Worm (Caenorhabditis elegans) whole organism, young adult: ENCODE measurements around the gene xpc-1.
A peak's percentile ranks its signal among the peaks of the same experiment; 100 is the strongest.

Experiments
- C06A6.2 ChIP-seq: fragments of 200-800 bp; sonication (Bioruptor generic); conservative IDR thresholded peaks from 2 replicates; pipeline ENCODE4 v1.3.6; 2022; ENCODE audit warnings: missing genetic modification characterization, missing compliant biosample characterization
- D2030.7 ChIP-seq: fragments of 200-800 bp; sonication (Bioruptor generic); IDR thresholded peaks from 2 replicates; pipeline ENCODE4 v1.3.6; 2022; ENCODE audit warnings: missing genetic modification reagents, missing genetic modification characterization, missing compliant biosample characterization
- F10E7.11 ChIP-seq: sonication (generic microtip); optimal IDR thresholded peaks from 2 replicates; lab custom pipeline; 2017; ENCODE audit warnings: mild to moderate bottlenecking, missing genetic modification characterization, moderate library complexity, missing compliant biosample characterization
- F22D6.2 ChIP-seq: sonication (generic microtip); optimal IDR thresholded peaks from 2 replicates; lab custom pipeline; 2016; ENCODE audit warnings: mild to moderate bottlenecking, missing genetic modification characterization, missing compliant biosample characterization
- F23B12.7 ChIP-seq: sonication (generic microtip); optimal IDR thresholded peaks from 2 replicates; lab custom pipeline; 2017; ENCODE audit warnings: missing genetic modification characterization, mild to moderate bottlenecking, missing compliant biosample characterization, antibody characterized with exemption, moderate library complexity; ENCODE audit not compliant: insufficient read depth
- F55B11.4 ChIP-seq: sonication (generic microtip); optimal IDR thresholded peaks from 2 replicates; lab custom pipeline; 2016; ENCODE audit warnings: missing compliant biosample characterization, missing genetic modification characterization, borderline replicate concordance; ENCODE audit not compliant: insufficient read depth
- Y95B8A.8 ChIP-seq: fragments of 200-800 bp; sonication (Bioruptor generic); IDR thresholded peaks from 2 replicates; pipeline ENCODE4 v1.3.6; 2022; ENCODE audit warnings: missing genetic modification reagents, missing genetic modification characterization, missing compliant biosample characterization
- aptf-3 ChIP-seq: fragments of 200-800 bp; sonication (Bioruptor generic); IDR thresholded peaks from 2 replicates; pipeline ENCODE4 v1.3.6; 2022; ENCODE audit warnings: missing genetic modification characterization, missing compliant biosample characterization
- attf-3 ChIP-seq: fragments of 200-800 bp; sonication (Bioruptor generic); conservative IDR thresholded peaks from 2 replicates; pipeline ENCODE4 v1.3.6; 2022; ENCODE audit warnings: missing genetic modification reagents, missing genetic modification characterization, missing compliant biosample characterization
- attf-5 ChIP-seq: fragments of 200-800 bp; sonication (Bioruptor generic); optimal IDR thresholded peaks from 2 replicates; lab custom pipeline; 2018; ENCODE audit warnings: mild to moderate bottlenecking, missing genetic modification characterization, missing compliant biosample characterization
- attf-6 ChIP-seq: fragments of 200-800 bp; sonication (Bioruptor generic); IDR thresholded peaks from 2 replicates; pipeline ENCODE4 v1.3.6; 2022; ENCODE audit warnings: missing genetic modification reagents, missing genetic modification characterization, missing compliant biosample characterization
- bed-2 ChIP-seq: fragments of 200-800 bp; sonication (Bioruptor generic); IDR thresholded peaks from 2 replicates; pipeline ENCODE4 v1.3.6; 2022; ENCODE audit warnings: missing genetic modification reagents, missing genetic modification characterization, missing compliant biosample characterization
- cebp-1 ChIP-seq, 2 experiments: fragments of 200-800 bp in 1 of 2; sonication (Bioruptor generic) in 1 of 2; sonication (generic microtip) in 1 of 2; IDR thresholded peaks in 1 of 2; optimal IDR thresholded peaks in 1 of 2; 2 replicates each; pipeline versions ENCODE4 v1.3.6 to Lab custom; 2017 to 2022; ENCODE audit warnings: missing compliant biosample characterization in 2 of 2, missing genetic modification characterization in 2 of 2, mild to moderate bottlenecking in 1 of 2, missing genetic modification reagents in 1 of 2, moderate library complexity in 1 of 2
- ceh-100 ChIP-seq: fragments of 200-800 bp; sonication (Bioruptor generic); IDR thresholded peaks from 2 replicates; pipeline ENCODE4 v1.3.6; 2022; ENCODE audit warnings: missing genetic modification reagents, missing genetic modification characterization, missing compliant biosample characterization
- ceh-27 ChIP-seq: fragments of 200-800 bp; sonication (Bioruptor generic); optimal IDR thresholded peaks from 2 replicates; lab custom pipeline; 2018; ENCODE audit warnings: mild to moderate bottlenecking, missing genetic modification characterization, moderate library complexity, missing compliant biosample characterization
- ceh-40 ChIP-seq: fragments of 200-800 bp; sonication (Bioruptor generic); IDR thresholded peaks from 2 replicates; pipeline ENCODE4 v1.3.6; 2022; ENCODE audit warnings: missing genetic modification characterization, missing compliant biosample characterization
- ceh-58 ChIP-seq: fragments of 200-800 bp; sonication (Bioruptor generic); IDR thresholded peaks from 2 replicates; pipeline ENCODE4 v1.3.6; 2022; ENCODE audit warnings: missing genetic modification characterization, missing compliant biosample characterization
- ceh-91 ChIP-seq: fragments of 200-800 bp; sonication (Bioruptor generic); IDR thresholded peaks from 2 replicates; pipeline ENCODE4 v1.3.6; 2022; ENCODE audit warnings: missing genetic modification reagents, missing genetic modification characterization, missing compliant biosample characterization
- chd-7 ChIP-seq: sonication (generic microtip); optimal IDR thresholded peaks from 2 replicates; lab custom pipeline; 2016; ENCODE audit warnings: mild to moderate bottlenecking, missing genetic modification characterization, moderate library complexity, missing compliant biosample characterization
- die-1 ChIP-seq: sonication (generic microtip); optimal IDR thresholded peaks from 2 replicates; lab custom pipeline; 2016; ENCODE audit warnings: missing genotype, mild to moderate bottlenecking, missing genetic modification characterization, missing compliant biosample characterization
- efl-1 ChIP-seq: fragments of 150-350 bp; optimal IDR thresholded peaks from 2 replicates; lab custom pipeline; 2014; ENCODE audit warnings: missing biosample characterization, missing genetic modification reagents, missing genetic modification characterization
- ekl-4 ChIP-seq: fragments of 200-800 bp; sonication (Bioruptor generic); IDR thresholded peaks from 2 replicates; pipeline ENCODE4 v1.3.6; 2022; ENCODE audit warnings: missing genetic modification reagents, missing genetic modification characterization, missing compliant biosample characterization
- lin-26 ChIP-seq: fragments of 200-800 bp; sonication (Bioruptor generic); IDR thresholded peaks from 2 replicates; pipeline ENCODE4 v1.3.6; 2022; ENCODE audit warnings: missing genetic modification reagents, missing genetic modification characterization, missing compliant biosample characterization
- madf-6 ChIP-seq: fragments of 200-800 bp; sonication (Bioruptor generic); IDR thresholded peaks from 2 replicates; pipeline ENCODE4 v1.3.6; 2022; ENCODE audit warnings: missing genetic modification reagents, missing genetic modification characterization, missing compliant biosample characterization
- madf-8 ChIP-seq: fragments of 200-800 bp; sonication (Bioruptor generic); conservative IDR thresholded peaks from 2 replicates; pipeline ENCODE4 v1.3.6; 2022; ENCODE audit warnings: missing genetic modification reagents, missing genetic modification characterization, missing compliant biosample characterization
- mel-28 ChIP-seq: sonication (generic microtip); optimal IDR thresholded peaks from 2 replicates; lab custom pipeline; 2016; ENCODE audit warnings: borderline replicate concordance, mild to moderate bottlenecking, missing genetic modification characterization, missing compliant biosample characterization
- mes-4 ChIP-seq: sonication (generic microtip); optimal IDR thresholded peaks from 2 replicates; lab custom pipeline; 2016; ENCODE audit warnings: missing genotype, missing genetic modification characterization, missing compliant biosample characterization
- mxl-1 ChIP-seq: sonication (generic microtip); optimal IDR thresholded peaks from 2 replicates; lab custom pipeline; 2016; ENCODE audit warnings: missing genetic modification characterization, missing compliant biosample characterization
- nfya-1 ChIP-seq: sonication (generic microtip); optimal IDR thresholded peaks from 2 replicates; lab custom pipeline; 2017; ENCODE audit warnings: antibody characterized with exemption, missing compliant biosample characterization, missing genetic modification characterization, borderline replicate concordance; ENCODE audit not compliant: insufficient read depth
- pha-4 ChIP-seq: fragments of 150-350 bp; sonication (generic microtip); optimal IDR thresholded peaks from 2 replicates; lab custom pipeline; 2014; ENCODE audit warnings: missing biosample characterization, missing genetic modification reagents, missing genetic modification characterization
- rcor-1 ChIP-seq: fragments of 200-800 bp; sonication (Bioruptor generic); IDR thresholded peaks from 2 replicates; pipeline ENCODE4 v1.3.6; 2022; ENCODE audit warnings: missing genetic modification reagents, missing genetic modification characterization, missing compliant biosample characterization
- rec-8 ChIP-seq, 2 experiments: sonication (generic microtip); optimal IDR thresholded peaks; 2 replicates each; lab custom pipeline; 2016; ENCODE audit warnings: mild to moderate bottlenecking in 2 of 2, missing genetic modification characterization in 2 of 2, missing genetic modification reagents in 2 of 2, missing genotype in 2 of 2, missing biosample characterization in 1 of 2, missing compliant biosample characterization in 1 of 2, moderate library complexity in 1 of 2
- snpc-1.3 ChIP-seq: sonication (generic microtip); optimal IDR thresholded peaks from 2 replicates; lab custom pipeline; 2017; ENCODE audit warnings: missing genetic modification characterization, mild to moderate bottlenecking, missing compliant biosample characterization, antibody characterized with exemption, moderate library complexity, missing genotype, missing genetic modification reagents; ENCODE audit not compliant: insufficient read depth
- snpc-4 ChIP-seq, 5 experiments: fragments of 150-350 bp in 1 of 5; sonication (generic microtip) in 4 of 5; optimal IDR thresholded peaks; 2 replicates each; lab custom pipeline; 2014 to 2018; ENCODE audit warnings: missing genetic modification characterization in 5 of 5, missing biosample characterization in 3 of 5, antibody characterized with exemption in 2 of 5, mild to moderate bottlenecking in 2 of 5, missing compliant biosample characterization in 2 of 5, missing genotype in 2 of 5, moderate library complexity in 2 of 5, missing genetic modification reagents in 1 of 5
- tbp1 ChIP-seq: fragments of 200-800 bp; sonication (Bioruptor generic); optimal IDR thresholded peaks from 2 replicates; lab custom pipeline; 2018; ENCODE audit warnings: mild to moderate bottlenecking, missing genetic modification characterization, missing compliant biosample characterization
- xnd-1 ChIP-seq: sonication (generic microtip); optimal IDR thresholded peaks from 2 replicates; lab custom pipeline; 2016; ENCODE audit warnings: missing genotype, missing genetic modification reagents, missing genetic modification characterization, missing compliant biosample characterization
- ztf-22 ChIP-seq: fragments of 200-800 bp; sonication (Bioruptor generic); optimal IDR thresholded peaks from 2 replicates; lab custom pipeline; 2018; ENCODE audit warnings: mild to moderate bottlenecking, missing genetic modification characterization, moderate library complexity, missing compliant biosample characterization
- ztf-26 ChIP-seq: sonication (generic microtip); optimal IDR thresholded peaks from 2 replicates; lab custom pipeline; 2017; ENCODE audit warnings: missing genetic modification characterization, missing compliant biosample characterization

The xpc-1 gene

DNA sequence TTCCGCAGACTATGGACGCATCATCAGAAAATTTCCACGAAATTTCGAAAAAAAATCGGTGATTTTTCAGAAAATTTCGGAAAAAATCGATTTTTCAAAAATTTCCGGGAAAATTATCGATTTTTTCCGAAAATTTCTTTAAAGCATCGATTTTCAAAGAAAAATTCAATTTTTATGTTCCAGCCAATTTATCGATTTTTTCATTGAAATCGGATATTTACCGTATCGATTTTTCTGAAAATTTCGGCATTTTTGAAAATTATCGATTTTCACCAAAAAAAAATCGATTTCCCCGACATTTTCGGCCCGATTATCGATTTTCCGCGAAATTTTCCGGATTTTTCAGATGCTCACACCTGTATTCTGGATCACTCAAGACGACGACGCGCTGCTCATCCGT is 27.8 kb upstream of the xpc-1 start, which contains the start of gene Y48A5A.1 (continued):
- TF ChIP-seq ztf-26 (tag; lab: Kevin White, UChicago), result no peak

DNA sequence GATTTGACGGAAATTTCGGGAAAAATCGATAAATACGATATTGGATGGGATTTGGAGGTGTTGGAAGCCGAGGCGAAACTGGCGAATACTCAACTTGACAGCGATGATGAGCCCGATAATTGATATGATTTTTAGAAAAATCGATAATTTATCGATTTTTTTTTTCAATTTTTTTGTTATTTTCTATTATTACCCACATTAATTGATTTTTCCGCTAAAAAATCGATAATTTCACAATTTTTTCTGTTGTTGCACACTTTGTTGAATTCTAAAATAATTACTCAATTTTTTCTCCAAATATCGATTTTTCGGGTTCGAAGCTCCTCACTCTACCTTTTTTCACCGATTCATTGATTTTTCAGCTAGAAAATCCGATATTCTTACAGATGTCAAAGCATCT is 23.5 kb upstream of the xpc-1 start, which contains the start of gene Y48A5A.3:
Y48A5A.3 (plus strand) TSS at position 385 of the 400 bp plus-strand sequence.
- no peak for TF ChIP-seq F10E7.11 (tag; lab: Kevin White, UChicago)
- no peak for TF ChIP-seq cebp-1 (GFP tag; IDR thresholded peaks at IDR 0.05; lab: Robert Waterston, UW)
- no peak for TF ChIP-seq cebp-1 (tag; optimal IDR thresholded peaks at IDR 0.05; lab: Kevin White, UChicago)
- no peak for TF ChIP-seq F23B12.7 (tag; lab: Kevin White, UChicago)
- no peak for TF ChIP-seq D2030.7 (GFP tag; lab: Robert Waterston, UW)
- TF ChIP-seq ceh-40, result no peak
- TF ChIP-seq mel-28 (tag; lab: Kevin White, UChicago), result no peak
- no peak for TF ChIP-seq die-1
- TF ChIP-seq nfya-1, result no peak
- TF ChIP-seq F22D6.2 (tag; lab: Kevin White, UChicago), result no peak
- TF ChIP-seq tbp1 (GFP tag; lab: Kevin White, UChicago), result no peak
- no peak for TF ChIP-seq rcor-1
- TF ChIP-seq ceh-58 (GFP tag; lab: Robert Waterston, UW), result no peak
- no peak for TF ChIP-seq ceh-27 (GFP tag; lab: Kevin White, UChicago)
- TF ChIP-seq ekl-4 (GFP tag; lab: Robert Waterston, UW), result no peak
- TF ChIP-seq bed-2 (GFP tag; lab: Robert Waterston, UW), result no peak
- no peak for TF ChIP-seq attf-6
- no peak for TF ChIP-seq mxl-1 (tag; lab: Kevin White, UChicago)
- TF ChIP-seq snpc-4 (GFP tag; optimal IDR thresholded peaks at IDR 0.05; lab: Kevin White, UChicago), result no peak
- no peak for TF ChIP-seq snpc-4 (tag; optimal IDR thresholded peaks at IDR 0.05; lab: Kevin White, UChicago)
- TF ChIP-seq F55B11.4 (tag; lab: Kevin White, UChicago), result no peak
- TF ChIP-seq, all 124 proteins: peak for 0

ce11 chrIV:1970158-1970557 is 22.7 kb upstream of the xpc-1 start:
- TF ChIP-seq attf-3 (GFP tag; lab: Robert Waterston, UW) (peak; percentile 75), C06A6.2 (GFP tag; lab: Robert Waterston, UW) (no peak), ztf-22 (GFP tag; lab: Kevin White, UChicago) (no peak), chd-7 (tag; lab: Kevin White, UChicago) (no peak), lin-26 (GFP tag; lab: Robert Waterston, UW) (no peak), efl-1 (GFP tag; lab: Kevin White, UChicago) (peak; percentile 41), mxl-1 (tag; lab: Kevin White, UChicago) (no peak), Y95B8A.8 (GFP tag; lab: Robert Waterston, UW) (no peak), mes-4 (tag; lab: Kevin White, UChicago) (no peak), pha-4 (tag; lab: Kevin White, UChicago) (no peak), madf-6 (peak; percentile 8; the same call in 1 of the 2 replicates), attf-5 (GFP tag; lab: Kevin White, UChicago) (no peak), ceh-100 (no peak), ceh-91 (GFP tag; lab: Robert Waterston, UW) (0 out of 2 replicates have a peak, but pooled peaks have one; percentile 18), madf-8 (GFP tag; lab: Robert Waterston, UW) (0 out of 2 replicates have a peak, but pooled peaks have one; percentile 11), aptf-3 (GFP tag; lab: Robert Waterston, UW) (no peak), snpc-1.3 (tag; lab: Kevin White, UChicago) (no peak), xnd-1 (no peak), tbp1 (GFP tag; lab: Kevin White, UChicago) (no peak), rec-8 (tag; optimal IDR thresholded peaks at IDR 0.05; lab: Kevin White, UChicago) (no peak)
